Fruit fly (Drosophila melanogaster) whole organism, embryonic: ENCODE measurements around the gene CG32026.

Experiments used
- CG10209 ChIP-seq: fragments of 200-800 bp; sonication (Bioruptor generic); optimal IDR thresholded peaks from 3 replicates; lab custom pipeline; 2017; ENCODE audit warnings: missing biosample characterization, mild to moderate bottlenecking, missing genetic modification characterization, missing genetic modification reagents
- CG10274 ChIP-seq: fragments of 200-800 bp; sonication (Bioruptor generic); optimal IDR thresholded peaks from 3 replicates; lab custom pipeline; 2017; ENCODE audit warnings: missing biosample characterization, mild to moderate bottlenecking, missing genetic modification characterization
- CG11093 ChIP-seq: fragments of 200-800 bp; sonication (Bioruptor generic); IDR thresholded peaks from 3 replicates; pipeline ENCODE4 v1.3.6; 2022; ENCODE audit warnings: missing biosample characterization, missing genetic modification characterization
- CG11247 ChIP-seq: fragments of 200-800 bp; sonication (Bioruptor generic); IDR thresholded peaks from 2 replicates; pipeline ENCODE4 v1.3.6; 2022; ENCODE audit warnings: missing biosample characterization, missing genetic modification characterization
- CG11504 ChIP-seq: fragments of 200-800 bp; sonication (Bioruptor generic); optimal IDR thresholded peaks from 3 replicates; lab custom pipeline; 2019; ENCODE audit warnings: missing biosample characterization, mild to moderate bottlenecking, missing genetic modification characterization, moderate library complexity
- CG12744 ChIP-seq: fragments of 200-800 bp; sonication (Bioruptor generic); optimal IDR thresholded peaks from 2 replicates; lab custom pipeline; 2016; ENCODE audit warnings: missing biosample characterization, missing genetic modification characterization
- CG12769 ChIP-seq: fragments of 200-800 bp; sonication (Bioruptor generic); optimal IDR thresholded peaks from 2 replicates; lab custom pipeline; 2019; ENCODE audit warnings: missing biosample characterization, mild to moderate bottlenecking, missing genetic modification characterization, moderate library complexity
- CG13424 ChIP-seq: fragments of 200-800 bp; sonication (Bioruptor generic); optimal IDR thresholded peaks from 2 replicates; lab custom pipeline; 2019; ENCODE audit warnings: missing biosample characterization, mild to moderate bottlenecking, missing genetic modification characterization, moderate library complexity
- CG15073 ChIP-seq: fragments of 200-800 bp; sonication (Bioruptor generic); optimal IDR thresholded peaks from 2 replicates; lab custom pipeline; 2016; ENCODE audit warnings: missing biosample characterization, missing genetic modification characterization
- CG15479 ChIP-seq: fragments of 200-800 bp; sonication (Bioruptor generic); optimal IDR thresholded peaks from 3 replicates; lab custom pipeline; 2019; ENCODE audit warnings: missing biosample characterization, mild to moderate bottlenecking, missing genetic modification characterization, moderate library complexity
- CG1647 ChIP-seq: fragments of 200-800 bp; sonication (Bioruptor generic); optimal IDR thresholded peaks from 3 replicates; lab custom pipeline; 2016; ENCODE audit warnings: missing biosample characterization, missing genetic modification characterization
- CG17568 ChIP-seq: fragments of 200-800 bp; sonication (Bioruptor generic); optimal IDR thresholded peaks from 2 replicates; lab custom pipeline; 2018; ENCODE audit warnings: missing biosample characterization, mild to moderate bottlenecking, missing genetic modification characterization, moderate library complexity
- CG2116 ChIP-seq: fragments of 200-800 bp; sonication (Bioruptor generic); optimal IDR thresholded peaks from 3 replicates; lab custom pipeline; 2018; ENCODE audit warnings: missing biosample characterization, mild to moderate bottlenecking, missing genetic modification characterization
- CG2129 ChIP-seq: fragments of 200-800 bp; sonication (Bioruptor generic); IDR thresholded peaks from 2 replicates; pipeline ENCODE4 v1.3.6; 2022; ENCODE audit warnings: missing biosample characterization, missing genetic modification characterization; ENCODE audit not compliant: partially characterized antibody
- CG2678 ChIP-seq: fragments of 200-800 bp; sonication (Bioruptor generic); optimal IDR thresholded peaks from 3 replicates; lab custom pipeline; 2019; ENCODE audit warnings: missing biosample characterization, mild to moderate bottlenecking, missing genetic modification characterization, moderate library complexity
- CG2875 ChIP-seq: fragments of 200-800 bp; sonication (Bioruptor generic); optimal IDR thresholded peaks from 2 replicates; lab custom pipeline; 2017; ENCODE audit warnings: missing biosample characterization, mild to moderate bottlenecking, missing genetic modification characterization, missing genetic modification reagents
- CG31441 ChIP-seq: fragments of 200-800 bp; sonication (Bioruptor generic); IDR thresholded peaks from 2 replicates; pipeline ENCODE4 v1.3.6; 2022; ENCODE audit warnings: missing biosample characterization, missing genetic modification characterization
- CG34422 ChIP-seq: fragments of 200-800 bp; sonication (Bioruptor generic); IDR thresholded peaks from 3 replicates; pipeline ENCODE4 v1.3.6; 2022; ENCODE audit warnings: missing biosample characterization, missing genetic modification characterization
- CG4424 ChIP-seq: fragments of 200-800 bp; sonication (Bioruptor generic); optimal IDR thresholded peaks from 3 replicates; lab custom pipeline; 2016; ENCODE audit warnings: missing biosample characterization, missing genetic modification characterization
- CG5180 ChIP-seq: fragments of 200-800 bp; sonication (Bioruptor generic); optimal IDR thresholded peaks from 3 replicates; lab custom pipeline; 2017; ENCODE audit warnings: missing biosample characterization, missing genetic modification characterization, mild to moderate bottlenecking, moderate library complexity, missing genetic modification reagents
- CG6272 ChIP-seq: fragments of 200-800 bp; sonication (Bioruptor generic); IDR thresholded peaks from 2 replicates; pipeline ENCODE4 v1.3.6; 2022; ENCODE audit warnings: missing biosample characterization, missing genetic modification characterization
- CG7987 ChIP-seq: fragments of 200-800 bp; sonication (Bioruptor generic); optimal IDR thresholded peaks from 2 replicates; lab custom pipeline; 2018; ENCODE audit warnings: missing biosample characterization, mild to moderate bottlenecking, missing genetic modification characterization, moderate library complexity
- CG8089 ChIP-seq: fragments of 200-800 bp; sonication (Bioruptor generic); optimal IDR thresholded peaks from 3 replicates; lab custom pipeline; 2016; ENCODE audit warnings: missing biosample characterization, missing genetic modification characterization
- CG8478 ChIP-seq: fragments of >200 bp; optimal IDR thresholded peaks from 2 replicates; lab custom pipeline; 2018
- GATAe ChIP-seq: fragments of 200-800 bp; sonication (Bioruptor generic); conservative IDR thresholded peaks from 2 replicates; pipeline ENCODE4 v1.3.6; 2022; ENCODE audit warnings: missing biosample characterization, missing genetic modification characterization
- H15 ChIP-seq: fragments of 200-800 bp; sonication (Bioruptor generic); IDR thresholded peaks from 3 replicates; pipeline ENCODE4 v1.3.6; 2022; ENCODE audit warnings: missing biosample characterization, missing genetic modification characterization
- HLH54F ChIP-seq: fragments of 200-800 bp; sonication (Bioruptor generic); optimal IDR thresholded peaks from 3 replicates; lab custom pipeline; 2016; ENCODE audit warnings: missing biosample characterization, missing genetic modification characterization
- Hr3 ChIP-seq: fragments of 200-800 bp; sonication (Bioruptor generic); optimal IDR thresholded peaks from 3 replicates; lab custom pipeline; 2016; ENCODE audit warnings: missing biosample characterization, missing genetic modification characterization
- Myb ChIP-seq: fragments of 200-800 bp; sonication (Bioruptor generic); optimal IDR thresholded peaks from 2 replicates; lab custom pipeline; 2016; ENCODE audit warnings: missing biosample characterization, missing genetic modification characterization
- Opbp ChIP-seq: fragments of 200-800 bp; sonication (Bioruptor generic); IDR thresholded peaks from 3 replicates; pipeline ENCODE4 v1.3.6; 2022; ENCODE audit warnings: missing biosample characterization, missing genetic modification characterization; ENCODE audit not compliant: partially characterized antibody
- Ravus ChIP-seq: fragments of 200-800 bp; sonication (Bioruptor generic); IDR thresholded peaks from 2 replicates; pipeline ENCODE4 v1.3.6; 2022; ENCODE audit warnings: missing biosample characterization, missing genetic modification characterization
- Stat92E ChIP-seq, 3 experiments: fragments of >200 bp in 2 of 3; fragments of 200-800 bp in 1 of 3; sonication (Bioruptor generic) in 1 of 3; optimal IDR thresholded peaks; 2 replicates each; lab custom pipeline; 2017 to 2019; ENCODE audit warnings: missing biosample characterization in 3 of 3, missing genetic modification characterization in 3 of 3, mild to moderate bottlenecking in 1 of 3, moderate library complexity in 1 of 3
- Xbp1 ChIP-seq: fragments of 200-800 bp; sonication (Bioruptor generic); optimal IDR thresholded peaks from 3 replicates; lab custom pipeline; 2016; ENCODE audit warnings: missing biosample characterization, mild to moderate bottlenecking, missing genetic modification characterization
- chinmo ChIP-seq: fragments of 200-800 bp; sonication (Bioruptor generic); IDR thresholded peaks from 4 replicates; pipeline ENCODE4 v1.3.6; 2022; ENCODE audit warnings: missing biosample characterization, missing genetic modification characterization; ENCODE audit not compliant: partially characterized antibody
- corto ChIP-seq: fragments of 200-800 bp; sonication (Bioruptor generic); optimal IDR thresholded peaks from 2 replicates; lab custom pipeline; 2016; ENCODE audit warnings: missing biosample characterization, mild to moderate bottlenecking, missing genetic modification characterization, moderate library complexity
- insv ChIP-seq, 2 experiments: fragments of 200-800 bp; sonication (Bioruptor generic); optimal IDR thresholded peaks; 3 replicates each; lab custom pipeline; 2016 to 2018; ENCODE audit warnings: missing biosample characterization in 2 of 2, missing genetic modification characterization in 2 of 2
- jumu ChIP-seq: fragments of 200-800 bp; sonication (Bioruptor generic); optimal IDR thresholded peaks from 3 replicates; lab custom pipeline; 2016; ENCODE audit warnings: missing biosample characterization, missing genetic modification characterization
- mld ChIP-seq: fragments of 200-800 bp; sonication (Bioruptor generic); IDR thresholded peaks from 3 replicates; pipeline ENCODE4 v1.3.6; 2022; ENCODE audit warnings: missing biosample characterization, missing genetic modification characterization; ENCODE audit not compliant: partially characterized antibody
- odd ChIP-seq: fragments of 200-800 bp; sonication (Bioruptor generic); optimal IDR thresholded peaks from 2 replicates; lab custom pipeline; 2017; ENCODE audit warnings: missing biosample characterization, mild to moderate bottlenecking, missing genetic modification characterization
- pan ChIP-seq, 4 experiments: fragments of >200 bp in 3 of 4; fragments of 200-800 bp in 1 of 4; sonication (Bioruptor generic) in 1 of 4; optimal IDR thresholded peaks in 3 of 4; IDR thresholded peaks in 1 of 4; 2 replicates each; pipeline versions ENCODE4 v1.3.6 to Lab custom; 2017 to 2022; ENCODE audit warnings: missing biosample characterization in 2 of 4, missing genetic modification characterization in 2 of 4, mixed read lengths in 1 of 4
- pfk ChIP-seq: fragments of 200-800 bp; sonication (Bioruptor generic); optimal IDR thresholded peaks from 2 replicates; lab custom pipeline; 2018; ENCODE audit warnings: missing biosample characterization, mild to moderate bottlenecking, missing genetic modification characterization, moderate library complexity
- pros ChIP-seq: fragments of 200-800 bp; sonication (Bioruptor generic); optimal IDR thresholded peaks from 3 replicates; lab custom pipeline; 2019; ENCODE audit warnings: missing biosample characterization, mild to moderate bottlenecking, missing genetic modification characterization, moderate library complexity
- ssp ChIP-seq: fragments of 200-800 bp; sonication (Bioruptor generic); IDR thresholded peaks from 2 replicates; pipeline ENCODE4 v1.3.6; 2022; ENCODE audit warnings: missing biosample characterization, missing genetic modification characterization
- stc ChIP-seq: fragments of 200-800 bp; sonication (Bioruptor generic); IDR thresholded peaks from 2 replicates; pipeline ENCODE4 v1.3.6; 2022; ENCODE audit warnings: missing biosample characterization, missing genetic modification characterization
- sug ChIP-seq: fragments of 200-800 bp; optimal IDR thresholded peaks from 2 replicates; lab custom pipeline; 2019; ENCODE audit warnings: missing biosample characterization, mild to moderate bottlenecking, missing genetic modification characterization, moderate library complexity
- tgo ChIP-seq: fragments of 200-800 bp; sonication (Bioruptor generic); IDR thresholded peaks from 3 replicates; pipeline ENCODE4 v1.3.6; 2022; ENCODE audit warnings: missing biosample characterization, missing genetic modification characterization
- wor ChIP-seq: fragments of 200-800 bp; sonication (Bioruptor generic); IDR thresholded peaks from 2 replicates; pipeline ENCODE4 v1.3.6; 2022; ENCODE audit warnings: missing biosample characterization, missing genetic modification characterization
- zf30C ChIP-seq: fragments of 200-800 bp; sonication (Bioruptor generic); optimal IDR thresholded peaks from 3 replicates; lab custom pipeline; 2018; ENCODE audit warnings: missing biosample characterization, mild to moderate bottlenecking, missing genetic modification characterization

CG32026 gene

DNA sequence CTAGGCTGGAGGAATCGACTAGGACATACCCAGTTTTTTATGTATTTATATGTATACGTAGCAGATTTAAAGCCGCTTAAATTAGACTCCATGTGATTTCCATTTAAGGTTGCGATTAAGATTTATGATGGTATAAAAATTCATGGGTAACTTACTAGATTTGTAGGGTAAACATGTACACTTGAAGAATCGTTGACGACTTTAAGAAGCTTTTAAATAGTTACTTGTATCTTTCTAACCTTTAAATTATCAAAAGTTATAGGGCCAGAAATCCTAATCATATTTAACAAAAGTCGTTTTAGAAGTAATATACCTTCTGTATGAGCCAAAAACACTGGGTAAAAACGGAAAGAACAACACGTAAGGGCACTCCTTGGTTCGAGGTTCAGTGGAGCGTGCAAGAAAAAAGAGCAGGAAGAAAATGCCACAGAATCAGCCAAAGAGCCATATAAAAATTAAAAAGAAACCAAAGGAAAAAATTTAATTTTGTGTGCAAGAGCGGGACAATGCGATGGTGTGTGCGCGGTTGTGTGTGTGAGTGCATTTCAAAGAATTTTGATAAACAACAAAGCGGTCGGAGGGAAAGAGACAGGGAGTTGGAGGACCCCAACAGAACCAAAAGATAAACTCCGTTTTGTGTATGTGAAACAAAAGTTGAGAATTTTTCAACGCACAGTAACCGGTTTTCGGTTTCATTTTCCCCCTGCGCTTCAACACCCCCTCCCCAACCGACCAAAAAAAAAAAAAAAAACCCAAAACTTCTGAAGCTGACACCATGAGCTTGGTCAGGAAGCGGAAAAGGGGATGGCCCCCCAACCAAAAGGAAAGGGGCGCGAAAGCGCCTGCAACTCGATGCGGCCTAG is 3.5 kb downstream of the CG32026 start (continued):
- TF ChIP-seq CG2678 (tag; lab: Kevin White, UChicago) (peak; percentile 20), CG17568 (GFP tag; lab: Kevin White, UChicago) (no peak), Opbp (GFP tag; lab: Robert Waterston, UW) (no peak), pfk (GFP tag; lab: Kevin White, UChicago) (no peak), pros (GFP tag; lab: Kevin White, UChicago) (peak; percentile 45), CG5180 (GFP tag; lab: Kevin White, UChicago) (no peak), pan (optimal IDR thresholded peaks at IDR 0.05; lab: Kevin White, UChicago) (peak in 1 of 2 experiments; percentile 56), pan (GFP tag; optimal IDR thresholded peaks at IDR 0.05 in 1 of 2, IDR thresholded peaks at IDR 0.05 in 1 of 2) (no peak), GATAe (GFP tag; lab: Robert Waterston, UW) (no peak), wor (GFP tag; lab: Robert Waterston, UW) (no peak), CG2875 (GFP tag; lab: Kevin White, UChicago) (no peak), CG11504 (peak; percentile 5), tgo (GFP tag; lab: Robert Waterston, UW) (no peak), CG10274 (GFP tag; lab: Kevin White, UChicago) (no peak), ssp (GFP tag; lab: Robert Waterston, UW) (no peak), Ravus (GFP tag; lab: Robert Waterston, UW) (no peak), stc (GFP tag; lab: Robert Waterston, UW) (no peak), odd (GFP tag; lab: Kevin White, UChicago) (no peak), CG13424 (tag; lab: Kevin White, UChicago) (no peak), Myb (GFP tag; lab: Kevin White, UChicago) (no peak), jumu (GFP tag; lab: Kevin White, UChicago) (no peak), CG12769 (tag; lab: Kevin White, UChicago) (no peak), CG12744 (GFP tag; lab: Kevin White, UChicago) (no peak), CG10209 (GFP tag; lab: Kevin White, UChicago) (no peak), CG11093 (GFP tag; lab: Robert Waterston, UW) (no peak), Stat92E (GFP tag; optimal IDR thresholded peaks at IDR 0.05; lab: Kevin White, UChicago) (peak in 1 of 3 experiments; percentile 98), CG15479 (GFP tag; lab: Kevin White, UChicago) (no peak), Xbp1 (GFP tag; lab: Kevin White, UChicago) (no peak), CG6272 (no peak), CG34422 (GFP tag; lab: Robert Waterston, UW) (no peak), Hr3 (GFP tag; lab: Kevin White, UChicago) (no peak), H15 (GFP tag; lab: Robert Waterston, UW) (no peak), CG31441 (GFP tag; lab: Robert Waterston, UW) (0 out of 2 replicates have a peak, but pooled peaks have one; percentile 25), chinmo (GFP tag; lab: Robert Waterston, UW) (no peak), CG4424 (GFP tag; lab: Kevin White, UChicago) (peak; percentile 8), HLH54F (GFP tag; lab: Kevin White, UChicago) (no peak), CG7987 (GFP tag; lab: Kevin White, UChicago) (no peak), corto (peak; percentile 18), CG2129 (no peak), CG2116 (GFP tag; lab: Kevin White, UChicago) (no peak), mld (no peak), insv (GFP tag; optimal IDR thresholded peaks at IDR 0.05; lab: Kevin White, UChicago) (no peak), CG8478 (lab: Kevin White, UChicago) (no peak), sug (no peak), CG11247 (GFP tag; lab: Robert Waterston, UW) (no peak), zf30C (GFP tag; lab: Kevin White, UChicago) (no peak), CG8089 (no peak), CG1647 (GFP tag; lab: Kevin White, UChicago) (no peak), CG15073 (GFP tag; lab: Kevin White, UChicago) (no peak)
